Worm (Caenorhabditis elegans): Measurements from ENCODE around the gene mig-13.

DNA sequence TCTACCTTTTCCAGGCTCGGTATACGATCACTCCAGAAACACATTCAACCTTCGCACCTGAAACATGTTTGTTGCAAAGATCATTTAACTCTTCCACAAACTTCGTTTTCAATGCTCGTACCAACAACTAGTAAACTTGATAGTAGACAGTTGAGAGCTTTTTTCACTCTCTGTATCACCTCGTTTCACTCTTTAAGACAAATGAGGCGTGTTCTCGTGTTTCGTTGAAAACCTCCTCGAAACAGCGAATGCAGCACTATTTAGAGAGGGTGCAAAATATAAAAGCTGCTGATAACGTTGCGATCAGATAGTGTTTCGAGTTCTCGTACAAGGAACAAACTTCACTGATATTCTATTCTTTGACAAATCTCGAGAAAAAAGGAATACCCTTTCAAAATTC lies 6.9 kb downstream of the mig-13 start, which contains the start of gene F43C9.1:
- TF ChIP-seq tab-1 (GFP tag; IDR thresholded peaks at IDR 0.05) (no peak), med-1 (GFP tag; optimal IDR thresholded peaks at IDR 0.05; ENCODE audit: insufficient read depth) (no peak)
